Worm (Caenorhabditis elegans) whole organism, young adult: ENCODE results near the gene R13A1.10.

Experiments used
- B0019.2 ChIP-seq: fragments of 200-800 bp; sonication (Bioruptor generic); conservative IDR thresholded peaks from 2 replicates; pipeline ENCODE4 v1.3.6; 2022; ENCODE audit warnings: missing genetic modification reagents, missing genetic modification characterization, missing compliant biosample characterization
- D2030.7 ChIP-seq: fragments of 200-800 bp; sonication (Bioruptor generic); IDR thresholded peaks from 2 replicates; pipeline ENCODE4 v1.3.6; 2022; ENCODE audit warnings: missing genetic modification reagents, missing genetic modification characterization, missing compliant biosample characterization
- F22D6.2 ChIP-seq: sonication (generic microtip); optimal IDR thresholded peaks from 2 replicates; lab custom pipeline; 2016; ENCODE audit warnings: mild to moderate bottlenecking, missing genetic modification characterization, missing compliant biosample characterization
- F37B4.10 ChIP-seq: fragments of 200-800 bp; sonication (Bioruptor generic); IDR thresholded peaks from 2 replicates; pipeline ENCODE4 v1.3.6; 2022; ENCODE audit warnings: missing genetic modification characterization, missing compliant biosample characterization
- F49E8.2 ChIP-seq: sonication (generic microtip); optimal IDR thresholded peaks from 3 replicates; lab custom pipeline; 2017; ENCODE audit warnings: missing genetic modification characterization, mild to moderate bottlenecking, missing compliant biosample characterization, antibody characterized with exemption, moderate library complexity; ENCODE audit not compliant: insufficient read depth
- F52B5.7 ChIP-seq: sonication (generic microtip); optimal IDR thresholded peaks from 2 replicates; lab custom pipeline; 2016; ENCODE audit warnings: mild to moderate bottlenecking, missing genetic modification characterization, missing compliant biosample characterization
- F55B11.4 ChIP-seq: sonication (generic microtip); optimal IDR thresholded peaks from 2 replicates; lab custom pipeline; 2016; ENCODE audit warnings: missing compliant biosample characterization, missing genetic modification characterization, borderline replicate concordance; ENCODE audit not compliant: insufficient read depth
- F57C9.4 ChIP-seq: sonication (generic microtip); optimal IDR thresholded peaks from 2 replicates; lab custom pipeline; 2017; ENCODE audit warnings: mild to moderate bottlenecking, missing genetic modification characterization, missing compliant biosample characterization
- K11D2.4 ChIP-seq: fragments of 200-800 bp; sonication (Bioruptor generic); IDR thresholded peaks from 2 replicates; pipeline ENCODE4 v1.3.6; 2022; ENCODE audit warnings: missing genetic modification reagents, missing genetic modification characterization, missing compliant biosample characterization
- Y53G8AR.9 ChIP-seq: fragments of 200-800 bp; sonication (Bioruptor generic); conservative IDR thresholded peaks from 2 replicates; pipeline ENCODE4 v1.3.6; 2022; ENCODE audit warnings: missing genetic modification reagents, missing genetic modification characterization, missing compliant biosample characterization
- Y67H2A.10 ChIP-seq: fragments of 200-800 bp; sonication (Bioruptor generic); conservative IDR thresholded peaks from 2 replicates; pipeline ENCODE4 v1.3.6; 2022; ENCODE audit warnings: missing genetic modification reagents, missing genetic modification characterization, missing compliant biosample characterization
- aptf-2 ChIP-seq: fragments of 200-800 bp; sonication (Bioruptor generic); conservative IDR thresholded peaks from 2 replicates; pipeline ENCODE4 v1.3.6; 2022; ENCODE audit warnings: missing genetic modification reagents, missing genetic modification characterization, missing compliant biosample characterization
- bed-1 ChIP-seq: fragments of 200-800 bp; sonication (Bioruptor generic); IDR thresholded peaks from 2 replicates; pipeline ENCODE4 v1.3.6; 2022; ENCODE audit warnings: missing genetic modification reagents, missing genetic modification characterization, missing compliant biosample characterization
- bed-2 ChIP-seq: fragments of 200-800 bp; sonication (Bioruptor generic); IDR thresholded peaks from 2 replicates; pipeline ENCODE4 v1.3.6; 2022; ENCODE audit warnings: missing genetic modification reagents, missing genetic modification characterization, missing compliant biosample characterization
- ccch-3 ChIP-seq: fragments of 200-800 bp; sonication (Bioruptor generic); optimal IDR thresholded peaks from 2 replicates; lab custom pipeline; 2018; ENCODE audit warnings: mild to moderate bottlenecking, missing genetic modification characterization, missing compliant biosample characterization
- cebp-2 ChIP-seq: fragments of 200-800 bp; sonication (Bioruptor generic); IDR thresholded peaks from 2 replicates; pipeline ENCODE4 v1.3.6; 2022; ENCODE audit warnings: missing genetic modification characterization, missing compliant biosample characterization
- ceh-100 ChIP-seq: fragments of 200-800 bp; sonication (Bioruptor generic); IDR thresholded peaks from 2 replicates; pipeline ENCODE4 v1.3.6; 2022; ENCODE audit warnings: missing genetic modification reagents, missing genetic modification characterization, missing compliant biosample characterization
- ceh-40 ChIP-seq: fragments of 200-800 bp; sonication (Bioruptor generic); IDR thresholded peaks from 2 replicates; pipeline ENCODE4 v1.3.6; 2022; ENCODE audit warnings: missing genetic modification characterization, missing compliant biosample characterization
- chd-7 ChIP-seq: sonication (generic microtip); optimal IDR thresholded peaks from 2 replicates; lab custom pipeline; 2016; ENCODE audit warnings: mild to moderate bottlenecking, missing genetic modification characterization, moderate library complexity, missing compliant biosample characterization
- die-1 ChIP-seq: sonication (generic microtip); optimal IDR thresholded peaks from 2 replicates; lab custom pipeline; 2016; ENCODE audit warnings: missing genotype, mild to moderate bottlenecking, missing genetic modification characterization, missing compliant biosample characterization
- dpl-1 ChIP-seq: fragments of 150-350 bp; optimal IDR thresholded peaks from 2 replicates; lab custom pipeline; 2014; ENCODE audit warnings: missing biosample characterization, missing genetic modification reagents, missing genetic modification characterization
- egl-18 ChIP-seq: fragments of 200-800 bp; sonication (Bioruptor generic); IDR thresholded peaks from 2 replicates; pipeline ENCODE4 v1.3.6; 2022; ENCODE audit warnings: missing genetic modification reagents, missing genetic modification characterization, missing compliant biosample characterization
- egrh-3 ChIP-seq: fragments of 200-800 bp; sonication (Bioruptor generic); IDR thresholded peaks from 2 replicates; pipeline ENCODE4 v1.3.6; 2022; ENCODE audit warnings: missing genetic modification reagents, missing genetic modification characterization, missing compliant biosample characterization
- hlh-26 ChIP-seq: fragments of 200-800 bp; sonication (Bioruptor generic); conservative IDR thresholded peaks from 2 replicates; pipeline ENCODE4 v1.3.6; 2022; ENCODE audit warnings: missing genetic modification reagents, missing genetic modification characterization, missing compliant biosample characterization
- lin-26 ChIP-seq: fragments of 200-800 bp; sonication (Bioruptor generic); IDR thresholded peaks from 2 replicates; pipeline ENCODE4 v1.3.6; 2022; ENCODE audit warnings: missing genetic modification reagents, missing genetic modification characterization, missing compliant biosample characterization
- lin-54 ChIP-seq: fragments of 200-800 bp; sonication (Bioruptor generic); optimal IDR thresholded peaks from 2 replicates; lab custom pipeline; 2018; ENCODE audit warnings: mild to moderate bottlenecking, missing genetic modification characterization, missing compliant biosample characterization
- lsl-1 ChIP-seq: fragments of 200-800 bp; sonication (Bioruptor generic); optimal IDR thresholded peaks from 2 replicates; lab custom pipeline; 2018; ENCODE audit warnings: mild to moderate bottlenecking, missing genetic modification characterization, moderate library complexity, missing compliant biosample characterization
- lsy-27 ChIP-seq: sonication (generic microtip); optimal IDR thresholded peaks from 2 replicates; lab custom pipeline; 2017; ENCODE audit warnings: missing genetic modification characterization, mild to moderate bottlenecking, missing compliant biosample characterization, antibody characterized with exemption, missing genotype, borderline replicate concordance; ENCODE audit not compliant: insufficient read depth
- madf-3 ChIP-seq: fragments of 200-800 bp; sonication (Bioruptor generic); IDR thresholded peaks from 2 replicates; pipeline ENCODE4 v1.3.6; 2022; ENCODE audit warnings: missing genetic modification reagents, missing genetic modification characterization, missing compliant biosample characterization
- madf-6 ChIP-seq: fragments of 200-800 bp; sonication (Bioruptor generic); IDR thresholded peaks from 2 replicates; pipeline ENCODE4 v1.3.6; 2022; ENCODE audit warnings: missing genetic modification reagents, missing genetic modification characterization, missing compliant biosample characterization
- madf-8 ChIP-seq: fragments of 200-800 bp; sonication (Bioruptor generic); conservative IDR thresholded peaks from 2 replicates; pipeline ENCODE4 v1.3.6; 2022; ENCODE audit warnings: missing genetic modification reagents, missing genetic modification characterization, missing compliant biosample characterization
- mcd-1 ChIP-seq: fragments of 200-800 bp; sonication (Bioruptor generic); IDR thresholded peaks from 2 replicates; pipeline ENCODE4 v1.3.6; 2022; ENCODE audit warnings: missing genetic modification reagents, missing genetic modification characterization, missing compliant biosample characterization
- mes-4 ChIP-seq: sonication (generic microtip); optimal IDR thresholded peaks from 2 replicates; lab custom pipeline; 2016; ENCODE audit warnings: missing genotype, missing genetic modification characterization, missing compliant biosample characterization
- mxl-1 ChIP-seq: sonication (generic microtip); optimal IDR thresholded peaks from 2 replicates; lab custom pipeline; 2016; ENCODE audit warnings: missing genetic modification characterization, missing compliant biosample characterization
- nfya-1 ChIP-seq: sonication (generic microtip); optimal IDR thresholded peaks from 2 replicates; lab custom pipeline; 2017; ENCODE audit warnings: antibody characterized with exemption, missing compliant biosample characterization, missing genetic modification characterization, borderline replicate concordance; ENCODE audit not compliant: insufficient read depth
- nhr-179 ChIP-seq: sonication (generic microtip); optimal IDR thresholded peaks from 2 replicates; lab custom pipeline; 2016; ENCODE audit warnings: mild to moderate bottlenecking, missing genetic modification characterization, missing compliant biosample characterization
- nhr-27 ChIP-seq: fragments of 200-800 bp; sonication (Bioruptor generic); optimal IDR thresholded peaks from 2 replicates; lab custom pipeline; 2018; ENCODE audit warnings: mild to moderate bottlenecking, missing genetic modification characterization, moderate library complexity, missing compliant biosample characterization
- rcor-1 ChIP-seq: fragments of 200-800 bp; sonication (Bioruptor generic); IDR thresholded peaks from 2 replicates; pipeline ENCODE4 v1.3.6; 2022; ENCODE audit warnings: missing genetic modification reagents, missing genetic modification characterization, missing compliant biosample characterization
- rec-8 ChIP-seq, 2 experiments: sonication (generic microtip); optimal IDR thresholded peaks; 2 replicates each; lab custom pipeline; 2016; ENCODE audit warnings: mild to moderate bottlenecking in 2 of 2, missing genetic modification characterization in 2 of 2, missing genetic modification reagents in 2 of 2, missing genotype in 2 of 2, missing biosample characterization in 1 of 2, missing compliant biosample characterization in 1 of 2, moderate library complexity in 1 of 2
- sdz-38 ChIP-seq: sonication (generic microtip); optimal IDR thresholded peaks from 2 replicates; lab custom pipeline; 2016; ENCODE audit warnings: missing genotype, missing genetic modification characterization, missing compliant biosample characterization
- sea-2 ChIP-seq: fragments of 200-800 bp; sonication (Bioruptor generic); IDR thresholded peaks from 2 replicates; pipeline ENCODE4 v1.3.6; 2022; ENCODE audit warnings: missing genetic modification characterization, missing compliant biosample characterization
- snpc-4 ChIP-seq, 5 experiments: fragments of 150-350 bp in 1 of 5; sonication (generic microtip) in 4 of 5; optimal IDR thresholded peaks; 2 replicates each; lab custom pipeline; 2014 to 2018; ENCODE audit warnings: missing genetic modification characterization in 5 of 5, missing biosample characterization in 3 of 5, antibody characterized with exemption in 2 of 5, mild to moderate bottlenecking in 2 of 5, missing compliant biosample characterization in 2 of 5, missing genotype in 2 of 5, moderate library complexity in 2 of 5, missing genetic modification reagents in 1 of 5
- somi-1 ChIP-seq: fragments of 200-800 bp; sonication (Bioruptor generic); optimal IDR thresholded peaks from 2 replicates; lab custom pipeline; 2018; ENCODE audit warnings: mild to moderate bottlenecking, missing genetic modification characterization, missing compliant biosample characterization
- tbx-9 ChIP-seq: sonication (generic microtip); optimal IDR thresholded peaks from 2 replicates; lab custom pipeline; 2016; ENCODE audit warnings: borderline replicate concordance, missing genetic modification characterization, inconsistent platforms, missing compliant biosample characterization
- unc-130 ChIP-seq: sonication (generic microtip); optimal IDR thresholded peaks from 2 replicates; lab custom pipeline; 2016; ENCODE audit warnings: missing genetic modification reagents, missing genetic modification characterization, missing compliant biosample characterization
- xnd-1 ChIP-seq: sonication (generic microtip); optimal IDR thresholded peaks from 2 replicates; lab custom pipeline; 2016; ENCODE audit warnings: missing genotype, missing genetic modification reagents, missing genetic modification characterization, missing compliant biosample characterization
- zfh-2 ChIP-seq: fragments of 200-800 bp; sonication (Bioruptor generic); conservative IDR thresholded peaks from 2 replicates; pipeline ENCODE4 v1.3.6; 2022; ENCODE audit warnings: missing genetic modification reagents, missing genetic modification characterization, missing compliant biosample characterization
- ztf-25 ChIP-seq: fragments of 200-800 bp; sonication (Bioruptor generic); IDR thresholded peaks from 2 replicates; pipeline ENCODE4 v1.3.6; 2022; ENCODE audit warnings: missing genetic modification reagents, missing genetic modification characterization, missing compliant biosample characterization

R13A1.10 gene

ce11 chrIV:7253271-7253670, 26.3 kb upstream of the R13A1.10 start (continued):
- TF ChIP-seq F57C9.4 (tag; lab: Kevin White, UChicago), result no peak
- no peak for TF ChIP-seq egrh-3 (GFP tag; lab: Robert Waterston, UW)
- no peak for TF ChIP-seq mxl-1 (tag; lab: Kevin White, UChicago)
- TF ChIP-seq rec-8 (tag; optimal IDR thresholded peaks at IDR 0.05; lab: Kevin White, UChicago), result no peak
- no peak for TF ChIP-seq lin-54 (GFP tag; lab: Kevin White, UChicago)
- peak; percentile 34; the same call in 1 of the 2 replicates for TF ChIP-seq madf-6 (GFP tag; lab: Robert Waterston, UW)
- TF ChIP-seq ceh-100 (GFP tag; lab: Robert Waterston, UW), result 0 out of 2 replicates have a peak, but pooled peaks have one; percentile 27
- no peak for TF ChIP-seq xnd-1 (tag; lab: Kevin White, UChicago)
- no peak for TF ChIP-seq nfya-1
- no peak for TF ChIP-seq ceh-40
- TF ChIP-seq mes-4 (tag; lab: Kevin White, UChicago), result no peak
- TF ChIP-seq snpc-4 (GFP tag; optimal IDR thresholded peaks at IDR 0.05; lab: Kevin White, UChicago), result peak; percentile 85
- TF ChIP-seq snpc-4 (tag; optimal IDR thresholded peaks at IDR 0.05; lab: Kevin White, UChicago), result peak; percentile 87 to 95 (median 88)
- no peak for TF ChIP-seq lin-26 (GFP tag; lab: Robert Waterston, UW)
- TF ChIP-seq sdz-38 (tag; lab: Kevin White, UChicago), result no peak
- TF ChIP-seq Y53G8AR.9, result no peak
- TF ChIP-seq K11D2.4 (GFP tag; lab: Robert Waterston, UW), result no peak
- no peak for TF ChIP-seq ztf-25 (GFP tag; lab: Robert Waterston, UW)
- no peak for TF ChIP-seq cebp-2 (GFP tag; lab: Robert Waterston, UW)
- no peak for TF ChIP-seq F22D6.2 (tag; lab: Kevin White, UChicago)
- TF ChIP-seq madf-8 (GFP tag; lab: Robert Waterston, UW), result 0 out of 2 replicates have a peak, but pooled peaks have one; percentile 28
- TF ChIP-seq F37B4.10 (GFP tag; lab: Robert Waterston, UW), result no peak
- no peak for TF ChIP-seq madf-3 (GFP tag; lab: Robert Waterston, UW)
- TF ChIP-seq dpl-1 (GFP tag; lab: Kevin White, UChicago), result no peak
- no peak for TF ChIP-seq Y67H2A.10
- no peak for TF ChIP-seq lsy-27 (tag; lab: Kevin White, UChicago)
- no peak for TF ChIP-seq die-1 (tag; lab: Kevin White, UChicago)
- 0 out of 2 replicates have a peak, but pooled peaks have one; percentile 38 for TF ChIP-seq D2030.7 (GFP tag; lab: Robert Waterston, UW)
- TF ChIP-seq F55B11.4 (tag; lab: Kevin White, UChicago), result no peak
- TF ChIP-seq hlh-26 (GFP tag; lab: Robert Waterston, UW), result no peak
- TF ChIP-seq mcd-1 (GFP tag; lab: Robert Waterston, UW), result 0 out of 2 replicates have a peak, but pooled peaks have one; percentile 14
- no peak for TF ChIP-seq chd-7
- no peak for TF ChIP-seq tbx-9
- TF ChIP-seq nhr-179, result no peak
- no peak for TF ChIP-seq bed-2 (GFP tag; lab: Robert Waterston, UW)
- no peak for TF ChIP-seq egl-18 (GFP tag; lab: Robert Waterston, UW)
- TF ChIP-seq nhr-27 (tag; lab: Kevin White, UChicago), result no peak
- TF ChIP-seq aptf-2 (GFP tag; lab: Robert Waterston, UW), result no peak
- no peak for TF ChIP-seq unc-130 (GFP tag; lab: Kevin White, UChicago)
- no peak for TF ChIP-seq zfh-2 (GFP tag; lab: Robert Waterston, UW)
- TF ChIP-seq bed-1, result no peak
- no peak for TF ChIP-seq somi-1 (GFP tag; lab: Kevin White, UChicago)
- TF ChIP-seq F49E8.2 (tag; lab: Kevin White, UChicago), result peak; percentile 62
- no peak for TF ChIP-seq F52B5.7
- TF ChIP-seq B0019.2 (GFP tag; lab: Robert Waterston, UW), result no peak
- TF ChIP-seq rcor-1 (GFP tag; lab: Robert Waterston, UW), result no peak
- TF ChIP-seq sea-2 (GFP tag; lab: Robert Waterston, UW), result no peak
- no peak for TF ChIP-seq ccch-3 (GFP tag; lab: Kevin White, UChicago)
- peak; percentile 35 for TF ChIP-seq lsl-1 (GFP tag; lab: Kevin White, UChicago)
